Fruit fly (Drosophila melanogaster): ENCODE measurements around the gene CG5376.

CG5376 gene

DNA sequence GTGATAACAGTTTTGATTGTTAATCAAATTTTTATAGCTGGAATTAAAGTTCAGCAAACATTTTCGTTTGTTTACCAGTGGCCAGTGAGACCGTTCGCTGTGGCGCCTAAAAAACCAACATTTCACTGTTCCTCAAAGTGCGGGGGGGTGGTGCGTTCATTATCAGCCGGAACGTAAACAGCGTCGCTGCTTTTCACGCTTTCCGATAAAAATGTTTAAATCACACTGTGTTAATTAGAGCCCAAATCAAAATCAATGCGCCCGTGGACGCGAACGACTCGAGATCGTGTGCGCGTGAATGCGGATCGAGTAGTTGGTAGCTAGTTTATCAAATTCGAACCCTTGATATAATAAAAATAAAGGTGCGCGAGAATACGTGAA lies 40.9 kb downstream of the CG5376 start, which contains the start of gene CG34376:
Gene CG34376, plus strand, starts transcription at position 226 of the 381 bp plus-strand sequence.
- TF ChIP-seq gl (tag; optimal IDR thresholded peaks at IDR 0.05), result no peak
- peak; percentile 21 for TF ChIP-seq Pif1B (GFP tag; optimal IDR thresholded peaks at IDR 0.05)
- 0 out of 3 replicates have a peak, but pooled peaks have one; percentile 37 for TF ChIP-seq fd96Ca (GFP tag; IDR thresholded peaks at IDR 0.05)
- TF ChIP-seq CG8301 (tag; optimal IDR thresholded peaks at IDR 0.05), result no peak
- peak; percentile 17; the same call in 1 of the 2 replicates for TF ChIP-seq rn (GFP tag; IDR thresholded peaks at IDR 0.05)
- peak; percentile 8 for TF ChIP-seq CG15710 (tag; optimal IDR thresholded peaks at IDR 0.05)
- TF ChIP-seq CG4496 (GFP tag; IDR thresholded peaks at IDR 0.05), result peak; percentile 80
- peak; percentile 78 for TF ChIP-seq CG12605 (GFP tag; IDR thresholded peaks at IDR 0.05)
- peak; percentile 24 for TF ChIP-seq Snoo (tag; optimal IDR thresholded peaks at IDR 0.05)
- peak; percentile 53; the same call in 1 of the 2 replicates for TF ChIP-seq Ets98B (GFP tag; IDR thresholded peaks at IDR 0.05)
- TF ChIP-seq CG32121 (GFP tag; IDR thresholded peaks at IDR 0.05), result peak; percentile 66
- no peak for TF ChIP-seq CG14655 (GFP tag; optimal IDR thresholded peaks at IDR 0.05)
- TF ChIP-seq CG8159 (tag; optimal IDR thresholded peaks at IDR 0.05), result peak; percentile 32

DNA sequence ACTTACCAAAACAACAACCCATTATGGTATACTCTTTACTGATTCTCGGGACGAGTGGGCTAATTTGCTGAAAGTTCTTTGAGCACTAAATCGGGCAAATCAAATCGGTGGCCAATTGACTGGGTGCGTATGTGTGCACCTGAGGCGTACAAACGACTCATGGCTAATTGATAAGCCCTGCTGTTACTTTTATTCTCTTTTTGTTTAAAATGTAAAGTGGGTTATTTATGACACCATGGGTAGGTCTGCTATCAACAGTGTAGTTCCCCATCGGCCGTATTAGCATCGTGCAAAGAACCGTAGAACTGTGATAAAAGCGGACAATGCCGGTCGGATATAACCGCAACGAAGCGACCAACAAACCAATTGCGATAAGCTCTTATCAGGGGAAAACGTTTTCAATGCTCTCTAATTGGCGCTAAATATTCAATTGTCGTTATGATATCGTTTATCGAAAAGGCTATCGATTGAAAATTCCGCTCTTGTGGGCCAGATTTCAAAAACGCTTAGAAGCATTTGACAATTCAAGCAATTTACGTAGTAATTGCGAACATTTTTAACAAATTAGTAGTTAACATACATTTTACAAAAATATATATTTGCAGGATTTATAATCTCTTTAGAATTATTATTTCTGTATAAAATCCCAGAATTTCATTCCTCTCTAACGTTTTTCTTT lies 41.4 kb downstream of the CG5376 start, which contains the start of gene CG34288:
Gene CG34288, minus strand, starts transcription at position 69 of the 679 bp plus-strand sequence.
- TF ChIP-seq Pif1A (GFP tag; optimal IDR thresholded peaks at IDR 0.05) (no peak), Ets98B (GFP tag; IDR thresholded peaks at IDR 0.05) (no peak), CG8301 (tag; optimal IDR thresholded peaks at IDR 0.05) (no peak), CG4496 (GFP tag; IDR thresholded peaks at IDR 0.05) (no peak), EcR (GFP tag; optimal IDR thresholded peaks at IDR 0.05) (no peak), Pif1B (GFP tag; optimal IDR thresholded peaks at IDR 0.05) (peak; percentile 37), CG10348 (GFP tag; IDR thresholded peaks at IDR 0.05) (no peak), gl (tag; optimal IDR thresholded peaks at IDR 0.05) (no peak), CG14655 (GFP tag; optimal IDR thresholded peaks at IDR 0.05) (no peak), D1 (tag; optimal IDR thresholded peaks at IDR 0.05) (no peak), CG34367 (tag; optimal IDR thresholded peaks at IDR 0.05) (no peak), CG8159 (tag; optimal IDR thresholded peaks at IDR 0.05) (no peak), CG13204 (GFP tag; optimal IDR thresholded peaks at IDR 0.05) (no peak), fd96Ca (GFP tag; IDR thresholded peaks at IDR 0.05) (peak; percentile 34; the same call in 1 of the 3 replicates), rn (GFP tag; IDR thresholded peaks at IDR 0.05) (no peak), CG9948 (tag; optimal IDR thresholded peaks at IDR 0.05) (no peak), CG32121 (GFP tag; IDR thresholded peaks at IDR 0.05) (peak; percentile 7; the same call in 1 of the 2 replicates), CG17806 (tag; optimal IDR thresholded peaks at IDR 0.05) (no peak), CG12605 (GFP tag; IDR thresholded peaks at IDR 0.05) (no peak), CG15710 (tag; optimal IDR thresholded peaks at IDR 0.05) (no peak), Snoo (tag; optimal IDR thresholded peaks at IDR 0.05) (no peak)

DNA sequence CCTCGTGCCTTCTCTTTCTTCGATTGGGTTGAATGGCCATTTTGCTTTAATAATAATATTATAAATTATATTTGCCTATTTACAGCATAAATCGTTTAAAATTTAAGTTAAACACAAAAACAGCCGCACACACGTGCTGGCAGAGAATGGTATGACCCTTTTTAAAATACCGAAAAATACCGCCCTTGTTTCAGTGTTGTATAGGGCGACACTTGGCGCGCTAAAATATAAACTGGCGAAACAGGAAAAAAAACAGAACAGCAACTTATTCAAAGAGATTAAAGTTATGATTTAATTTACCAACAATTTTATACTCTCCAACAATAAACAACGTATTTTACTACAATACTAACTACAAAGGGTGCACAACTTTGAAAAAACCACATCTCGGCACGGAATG lies 42.3 kb downstream of the CG5376 start, which contains the start of gene CG12499:
Gene CG12499, minus strand, starts transcription at position 95 of the 400 bp plus-strand sequence.
- TF ChIP-seq D1 (tag; optimal IDR thresholded peaks at IDR 0.05) (no peak), fd96Ca (GFP tag; IDR thresholded peaks at IDR 0.05) (no peak), CG13204 (GFP tag; optimal IDR thresholded peaks at IDR 0.05) (no peak), CG17806 (tag; optimal IDR thresholded peaks at IDR 0.05) (no peak), Pif1B (GFP tag; optimal IDR thresholded peaks at IDR 0.05) (no peak), CG4496 (GFP tag; IDR thresholded peaks at IDR 0.05) (no peak), CG8159 (tag; optimal IDR thresholded peaks at IDR 0.05) (no peak), CG32121 (GFP tag; IDR thresholded peaks at IDR 0.05) (no peak), gl (tag; optimal IDR thresholded peaks at IDR 0.05) (no peak), CG10348 (GFP tag; IDR thresholded peaks at IDR 0.05) (no peak), Pif1A (GFP tag; optimal IDR thresholded peaks at IDR 0.05) (no peak), Ets98B (GFP tag; IDR thresholded peaks at IDR 0.05) (no peak), CG9948 (tag; optimal IDR thresholded peaks at IDR 0.05) (no peak), rn (GFP tag; IDR thresholded peaks at IDR 0.05) (no peak), CG34367 (tag; optimal IDR thresholded peaks at IDR 0.05) (no peak), Snoo (tag; optimal IDR thresholded peaks at IDR 0.05) (no peak), CG15710 (tag; optimal IDR thresholded peaks at IDR 0.05) (no peak), EcR (GFP tag; optimal IDR thresholded peaks at IDR 0.05) (no peak), CG14655 (GFP tag; optimal IDR thresholded peaks at IDR 0.05) (no peak), CG12605 (GFP tag; IDR thresholded peaks at IDR 0.05) (no peak)

DNA sequence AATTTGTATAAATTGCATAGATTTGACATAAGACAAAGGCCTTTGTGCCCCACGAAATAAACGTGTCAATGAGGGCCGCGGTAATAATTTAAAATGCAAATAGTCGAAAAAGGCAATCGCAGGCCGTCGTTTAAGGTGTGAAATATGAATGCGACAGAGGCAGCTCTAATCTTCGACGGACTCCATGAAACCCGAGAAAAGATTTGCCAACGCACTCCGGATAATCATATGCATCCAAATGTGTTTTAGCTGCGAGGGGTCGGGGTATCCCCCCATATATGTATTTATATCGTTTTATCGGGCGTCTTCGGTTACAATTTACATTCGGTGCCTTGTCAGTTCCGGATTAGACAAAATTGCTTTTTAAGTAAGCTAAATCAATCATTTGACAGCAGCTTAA lies 50.5 kb downstream of the CG5376 start:
- no peak for TF ChIP-seq CG4496 (GFP tag; IDR thresholded peaks at IDR 0.05)
- TF ChIP-seq CG34367 (tag; optimal IDR thresholded peaks at IDR 0.05), result no peak
- TF ChIP-seq Ets98B (GFP tag; IDR thresholded peaks at IDR 0.05), result no peak
- no peak for TF ChIP-seq Pif1B (GFP tag; optimal IDR thresholded peaks at IDR 0.05)
- no peak for TF ChIP-seq rn (GFP tag; IDR thresholded peaks at IDR 0.05)
- TF ChIP-seq CG9948 (tag; optimal IDR thresholded peaks at IDR 0.05), result no peak
- no peak for TF ChIP-seq CG17806 (tag; optimal IDR thresholded peaks at IDR 0.05)
- TF ChIP-seq CG13204 (GFP tag; optimal IDR thresholded peaks at IDR 0.05), result no peak
- TF ChIP-seq CG15710 (tag; optimal IDR thresholded peaks at IDR 0.05), result no peak
- no peak for TF ChIP-seq Pif1A (GFP tag; optimal IDR thresholded peaks at IDR 0.05)

Measured in whole organism, pupa.